Worm (Caenorhabditis elegans) whole organism, L4 larva: Measurements from ENCODE around the gene acs-7.

Experiments
- F37D6.2 ChIP-seq: sonication (generic microtip); optimal IDR thresholded peaks from 2 replicates; lab custom pipeline; 2016; ENCODE audit warnings: mild to moderate bottlenecking, missing genetic modification characterization, missing compliant biosample characterization
- R02D3.7 ChIP-seq: fragments of 150-350 bp; sonication (generic microtip); optimal IDR thresholded peaks from 3 replicates; lab custom pipeline; 2014; ENCODE audit warnings: missing biosample characterization, missing genetic modification characterization
- ZK546.5 ChIP-seq, 2 experiments: sonication (generic microtip); optimal IDR thresholded peaks; 2 replicates each; lab custom pipeline; 2017; ENCODE audit warnings: missing biosample characterization in 2 of 2, missing genetic modification characterization in 2 of 2
- aha-1 ChIP-seq: fragments of 150-350 bp; peaks from one replicate; lab custom pipeline; 2014; ENCODE audit warnings: missing biosample characterization, missing genetic modification characterization
- aly-2 ChIP-seq: sonication (generic microtip); optimal IDR thresholded peaks from 2 replicates; lab custom pipeline; 2018; ENCODE audit warnings: missing biosample characterization, missing genetic modification characterization
- arid-1 ChIP-seq: fragments of 200-800 bp; sonication (Bioruptor generic); conservative IDR thresholded peaks from 2 replicates; pipeline ENCODE4 v1.3.6; 2022; ENCODE audit warnings: missing genetic modification reagents, missing genetic modification characterization, missing compliant biosample characterization
- ceh-28 ChIP-seq: fragments of 150-350 bp; optimal IDR thresholded peaks from 2 replicates; lab custom pipeline; 2014; ENCODE audit warnings: missing biosample characterization, missing genetic modification reagents, missing genetic modification characterization
- ceh-32 ChIP-seq: sonication (generic microtip); optimal IDR thresholded peaks from 2 replicates; lab custom pipeline; 2016; ENCODE audit warnings: mild to moderate bottlenecking, missing genetic modification characterization, missing compliant biosample characterization; ENCODE audit not compliant: poor library complexity
- ceh-44 ChIP-seq: fragments of 200-800 bp; sonication (Bioruptor generic); IDR thresholded peaks from 2 replicates; pipeline ENCODE4 v1.3.6; 2022; ENCODE audit warnings: missing genetic modification reagents, missing genetic modification characterization, missing compliant biosample characterization
- ceh-62 ChIP-seq: sonication (generic microtip); optimal IDR thresholded peaks from 2 replicates; lab custom pipeline; 2017; ENCODE audit warnings: missing biosample characterization, missing genetic modification characterization
- ces-1 ChIP-seq: fragments of 150-350 bp; sonication (generic microtip); optimal IDR thresholded peaks from 4 replicates; lab custom pipeline; 2014; ENCODE audit warnings: missing biosample characterization, missing genetic modification reagents, missing genetic modification characterization
- ctbp-1 ChIP-seq: fragments of 200-800 bp; sonication (Bioruptor generic); IDR thresholded peaks from 2 replicates; pipeline ENCODE4 v1.3.6; 2022; ENCODE audit warnings: missing genetic modification reagents, missing genetic modification characterization, missing compliant biosample characterization
- daf-16 ChIP-seq, 3 experiments: sonication (generic microtip); optimal IDR thresholded peaks; 2 replicates each; lab custom pipeline; 2016 to 2017; ENCODE audit warnings: missing genetic modification characterization in 3 of 3, missing genetic modification reagents in 3 of 3, mild to moderate bottlenecking in 2 of 3, missing compliant biosample characterization in 2 of 3, missing biosample characterization in 1 of 3, moderate library complexity in 1 of 3
- daf-8 ChIP-seq: fragments of 200-800 bp; sonication (Bioruptor generic); IDR thresholded peaks from 2 replicates; pipeline ENCODE4 v1.3.6; 2022; ENCODE audit warnings: missing genetic modification characterization, missing compliant biosample characterization
- dmd-8 ChIP-seq: fragments of 200-800 bp; sonication (Bioruptor generic); IDR thresholded peaks from 2 replicates; pipeline ENCODE4 v1.3.6; 2022; ENCODE audit warnings: missing genetic modification characterization, missing compliant biosample characterization
- dpl-1 ChIP-seq: fragments of 150-350 bp; optimal IDR thresholded peaks from 2 replicates; lab custom pipeline; 2014; ENCODE audit warnings: missing biosample characterization, missing genetic modification reagents, missing genetic modification characterization
- fkh-10 ChIP-seq: fragments of 150-350 bp; optimal IDR thresholded peaks from 2 replicates; lab custom pipeline; 2014; ENCODE audit warnings: missing biosample characterization, missing genetic modification reagents, missing genetic modification characterization
- gei-8 ChIP-seq: fragments of 200-800 bp; sonication (Bioruptor generic); optimal IDR thresholded peaks from 2 replicates; lab custom pipeline; 2018; ENCODE audit warnings: mild to moderate bottlenecking, missing genetic modification characterization, missing compliant biosample characterization
- hmg-1.1 ChIP-seq: fragments of 200-800 bp; sonication (Bioruptor generic); IDR thresholded peaks from 2 replicates; pipeline ENCODE4 v1.3.6; 2022; ENCODE audit warnings: missing genetic modification reagents, missing genetic modification characterization, missing compliant biosample characterization
- lim-7 ChIP-seq: fragments of 200-800 bp; sonication (Bioruptor generic); IDR thresholded peaks from 2 replicates; pipeline ENCODE4 v1.3.6; 2022; ENCODE audit warnings: missing genetic modification characterization, missing compliant biosample characterization
- lin-1 ChIP-seq: fragments of 200-800 bp; sonication (Bioruptor generic); IDR thresholded peaks from 2 replicates; pipeline ENCODE4 v1.3.6; 2022; ENCODE audit warnings: missing genetic modification reagents, missing genetic modification characterization, missing compliant biosample characterization
- lin-29 ChIP-seq: fragments of 200-800 bp; sonication (Bioruptor generic); IDR thresholded peaks from 2 replicates; pipeline ENCODE4 v1.3.6; 2022; ENCODE audit warnings: missing genetic modification reagents, missing genetic modification characterization, missing compliant biosample characterization
- lsy-2 ChIP-seq, 2 experiments: fragments of 150-350 bp in 1 of 2; sonication (generic microtip) in 1 of 2; optimal IDR thresholded peaks; 2 replicates each; lab custom pipeline; 2014 to 2017; ENCODE audit warnings: missing biosample characterization in 2 of 2, missing genetic modification characterization in 2 of 2
- madf-9 ChIP-seq: fragments of 200-800 bp; sonication (Bioruptor generic); conservative IDR thresholded peaks from 2 replicates; pipeline ENCODE4 v1.3.6; 2022; ENCODE audit warnings: missing genetic modification reagents, missing genetic modification characterization, missing compliant biosample characterization
- mdt-29 ChIP-seq: fragments of 200-800 bp; sonication (Bioruptor generic); IDR thresholded peaks from 2 replicates; pipeline ENCODE4 v1.3.6; 2022; ENCODE audit warnings: missing genetic modification reagents, missing genetic modification characterization, missing compliant biosample characterization
- mep-1 ChIP-seq: fragments of 150-350 bp; sonication (generic microtip); optimal IDR thresholded peaks from 3 replicates; lab custom pipeline; 2014; ENCODE audit warnings: missing biosample characterization, missing genetic modification characterization
- mes-2 ChIP-seq: sonication (generic microtip); optimal IDR thresholded peaks from 2 replicates; lab custom pipeline; 2016; ENCODE audit warnings: missing genotype, mild to moderate bottlenecking, missing genetic modification characterization, missing compliant biosample characterization; ENCODE audit not compliant: poor library complexity, severe bottlenecking
- mxl-2 ChIP-seq: fragments of 200-800 bp; sonication (Bioruptor generic); conservative IDR thresholded peaks from 2 replicates; pipeline ENCODE4 v1.3.6; 2022; ENCODE audit warnings: missing genetic modification reagents, missing genetic modification characterization, missing compliant biosample characterization
- nhr-102 ChIP-seq: sonication (generic microtip); optimal IDR thresholded peaks from 2 replicates; lab custom pipeline; 2016; ENCODE audit warnings: mild to moderate bottlenecking, missing genetic modification characterization, moderate library complexity, missing compliant biosample characterization
- nhr-237 ChIP-seq: sonication (generic microtip); optimal IDR thresholded peaks from 2 replicates; lab custom pipeline; 2017; ENCODE audit warnings: missing biosample characterization, missing genetic modification characterization
- nhr-25 ChIP-seq: sonication (generic microtip); optimal IDR thresholded peaks from 2 replicates; lab custom pipeline; 2017; ENCODE audit warnings: missing genetic modification characterization, mild to moderate bottlenecking, missing compliant biosample characterization, antibody characterized with exemption, moderate library complexity, borderline replicate concordance; ENCODE audit not compliant: insufficient read depth
- nhr-41 ChIP-seq: fragments of 200-800 bp; sonication (Bioruptor generic); IDR thresholded peaks from 2 replicates; pipeline ENCODE4 v1.3.6; 2022; ENCODE audit warnings: missing genetic modification reagents, missing genetic modification characterization, missing compliant biosample characterization
- nhr-42 ChIP-seq: fragments of 200-800 bp; sonication (Bioruptor generic); IDR thresholded peaks from 2 replicates; pipeline ENCODE4 v1.3.6; 2022; ENCODE audit warnings: missing genetic modification characterization, missing compliant biosample characterization
- nhr-6 ChIP-seq: fragments of 150-350 bp; optimal IDR thresholded peaks from 2 replicates; lab custom pipeline; 2014; ENCODE audit warnings: missing biosample characterization, missing genetic modification characterization
- nhr-76 ChIP-seq: fragments of 150-350 bp; optimal IDR thresholded peaks from 2 replicates; lab custom pipeline; 2014; ENCODE audit warnings: missing biosample characterization, missing genetic modification characterization
- pha-4 ChIP-seq, 2 experiments: fragments of 150-350 bp in 1 of 2; fragments of 200-800 bp in 1 of 2; sonication (Bioruptor generic) in 1 of 2; IDR thresholded peaks in 1 of 2; optimal IDR thresholded peaks in 1 of 2; 2 replicates each; pipeline versions ENCODE4 v1.3.6 to Lab custom; 2014 to 2022; ENCODE audit warnings: missing genetic modification characterization in 2 of 2, missing genetic modification reagents in 2 of 2, missing biosample characterization in 1 of 2, missing compliant biosample characterization in 1 of 2
- php-3 ChIP-seq: fragments of 200-800 bp; sonication (Bioruptor generic); IDR thresholded peaks from 2 replicates; pipeline ENCODE4 v1.3.6; 2022; ENCODE audit warnings: missing genetic modification reagents, missing genetic modification characterization, missing compliant biosample characterization
- pqm-1 ChIP-seq: sonication (generic microtip); optimal IDR thresholded peaks from 2 replicates; lab custom pipeline; 2017; ENCODE audit warnings: missing biosample characterization, missing genetic modification characterization
- saeg-2 ChIP-seq: fragments of 200-800 bp; sonication (Bioruptor generic); IDR thresholded peaks from 2 replicates; pipeline ENCODE4 v1.3.6; 2022; ENCODE audit warnings: missing genetic modification reagents, missing genetic modification characterization, missing compliant biosample characterization
- skn-1 ChIP-seq: fragments of 150-350 bp; optimal IDR thresholded peaks from 2 replicates; lab custom pipeline; 2014; ENCODE audit warnings: missing biosample characterization, missing genetic modification characterization
- spr-3 ChIP-seq: fragments of 200-800 bp; sonication (Bioruptor generic); optimal IDR thresholded peaks from 2 replicates; lab custom pipeline; 2018; ENCODE audit warnings: mild to moderate bottlenecking, missing genetic modification characterization, missing compliant biosample characterization
- unc-39 ChIP-seq: sonication (generic microtip); optimal IDR thresholded peaks from 2 replicates; lab custom pipeline; 2017; ENCODE audit warnings: missing biosample characterization, missing genetic modification characterization
- vab-7 ChIP-seq: fragments of 200-800 bp; sonication (Bioruptor generic); IDR thresholded peaks from 2 replicates; pipeline ENCODE4 v1.3.6; 2022; ENCODE audit warnings: missing genetic modification reagents, missing genetic modification characterization, missing compliant biosample characterization
- zip-2 ChIP-seq: fragments of 150-350 bp; optimal IDR thresholded peaks from 2 replicates; lab custom pipeline; 2014; ENCODE audit warnings: missing biosample characterization, missing genetic modification characterization
- ztf-11 ChIP-seq: fragments of 150-350 bp; optimal IDR thresholded peaks from 2 replicates; lab custom pipeline; 2014; ENCODE audit warnings: missing biosample characterization, missing genetic modification characterization

acs-7 gene

DNA sequence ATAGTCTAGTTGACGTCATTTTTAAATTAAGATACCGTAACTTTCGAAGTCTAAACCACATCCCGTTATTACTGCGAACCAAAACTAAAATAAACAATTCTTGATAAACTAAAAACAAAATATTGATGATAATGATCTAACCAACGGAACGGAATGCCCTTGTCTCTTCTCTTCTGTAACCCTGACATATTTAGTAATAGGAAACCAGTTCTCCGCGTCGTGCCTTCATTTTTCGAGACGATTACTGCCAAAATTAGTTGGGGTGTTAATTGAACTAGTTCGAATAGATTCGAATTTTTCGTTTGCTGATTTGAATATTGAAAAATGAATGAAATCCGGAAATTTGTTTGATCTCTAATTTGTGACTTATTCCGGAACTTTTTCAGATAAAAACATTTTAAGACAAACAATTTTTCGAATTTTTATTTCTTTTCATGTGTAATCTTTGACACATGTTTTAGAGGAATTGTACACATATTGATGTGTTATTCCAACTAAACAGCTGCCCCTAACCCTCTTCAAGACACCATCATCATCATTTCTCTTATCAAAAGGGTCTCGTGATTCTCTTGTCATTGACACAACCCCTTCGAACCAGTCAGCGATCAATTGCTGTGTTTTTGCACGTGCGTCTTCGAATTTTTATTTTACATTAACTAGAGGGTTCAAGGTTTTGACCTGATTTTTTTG is 8.0 kb upstream of the acs-7 start (continued):
- peak; percentile 20 to 94 for TF ChIP-seq daf-16 (GFP tag; optimal IDR thresholded peaks at IDR 0.05; lab: Kevin White, UChicago)
- peak; percentile 95 for TF ChIP-seq daf-16 (tag; optimal IDR thresholded peaks at IDR 0.05; lab: Kevin White, UChicago)
- no peak for TF ChIP-seq ceh-28
- TF ChIP-seq nhr-41 (GFP tag; lab: Robert Waterston, UW), result no peak
- peak; percentile 94 for TF ChIP-seq aha-1 (tag; lab: Kevin White, UChicago)
- TF ChIP-seq ctbp-1 (GFP tag; lab: Robert Waterston, UW), result no peak

DNA sequence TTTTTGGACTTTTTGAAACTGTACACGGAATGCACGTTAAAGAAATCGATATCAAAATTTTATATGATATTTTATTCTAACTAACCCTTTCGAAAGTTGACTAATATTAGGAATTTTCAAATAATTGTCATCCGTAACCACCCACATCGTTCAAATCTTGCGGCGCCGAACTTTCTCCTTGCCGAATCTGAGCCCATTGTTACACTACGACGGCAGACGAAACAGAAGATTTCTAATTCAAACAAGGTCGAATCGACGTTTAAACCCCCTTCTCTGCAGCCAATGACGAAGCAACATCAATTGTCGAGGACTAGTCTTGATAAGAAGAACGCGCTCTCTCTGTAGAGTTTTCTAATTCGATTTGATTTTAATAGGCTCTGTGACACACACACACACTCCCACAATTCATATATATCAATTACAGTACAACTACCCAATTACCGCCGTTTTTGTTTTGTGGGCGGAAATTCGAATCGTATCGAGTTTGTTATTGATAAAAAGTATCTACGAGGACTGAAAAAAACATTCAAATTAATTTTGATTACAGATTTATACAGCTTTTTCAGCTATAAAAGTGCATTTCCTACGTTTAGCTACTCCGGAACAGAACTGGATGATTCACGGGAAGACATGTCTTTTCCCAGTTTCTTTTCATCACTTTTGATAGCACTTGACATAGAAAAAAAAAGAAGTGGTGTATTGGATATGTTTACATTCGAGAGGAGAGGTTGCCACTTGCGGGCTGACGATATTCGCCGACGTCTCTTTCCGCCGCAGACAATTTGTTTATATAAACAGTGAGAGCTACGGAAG is 7.3 kb upstream of the acs-7 start:
- TF ChIP-seq daf-8 (GFP tag; lab: Robert Waterston, UW) (no peak), pha-4 (GFP tag; IDR thresholded peaks at IDR 0.05; lab: Robert Waterston, UW) (no peak), pha-4 (tag; optimal IDR thresholded peaks at IDR 0.05; lab: Kevin White, UChicago) (peak; percentile 51), lin-29 (no peak), nhr-25 (peak; percentile 24), ztf-11 (tag; lab: Kevin White, UChicago) (no peak), aha-1 (tag; lab: Kevin White, UChicago) (peak; percentile 76), ces-1 (GFP tag; lab: Kevin White, UChicago) (no peak), aly-2 (no peak), nhr-42 (GFP tag; lab: Robert Waterston, UW) (no peak), vab-7 (GFP tag; lab: Robert Waterston, UW) (0 out of 2 replicates have a peak, but pooled peaks have one; percentile 18), hmg-1.1 (GFP tag; lab: Robert Waterston, UW) (no peak), dmd-8 (GFP tag; lab: Robert Waterston, UW) (no peak), pqm-1 (tag; lab: Kevin White, UChicago) (peak; percentile 80), mdt-29 (GFP tag; lab: Robert Waterston, UW) (no peak), nhr-6 (tag; lab: Kevin White, UChicago) (no peak), mes-2 (tag; lab: Kevin White, UChicago) (peak; percentile 51), zip-2 (tag; lab: Kevin White, UChicago) (no peak), madf-9 (GFP tag; lab: Robert Waterston, UW) (no peak), dpl-1 (GFP tag; lab: Kevin White, UChicago) (no peak), ceh-62 (tag; lab: Kevin White, UChicago) (no peak), gei-8 (GFP tag; lab: Kevin White, UChicago) (no peak), php-3 (GFP tag; lab: Robert Waterston, UW) (peak; percentile 33; the same call in 1 of the 2 replicates), R02D3.7 (tag; lab: Kevin White, UChicago) (no peak), skn-1 (no peak), spr-3 (GFP tag; lab: Kevin White, UChicago) (no peak), ZK546.5 (tag; optimal IDR thresholded peaks at IDR 0.05; lab: Kevin White, UChicago) (no peak), lsy-2 (tag; optimal IDR thresholded peaks at IDR 0.05; lab: Kevin White, UChicago) (peak in 1 of 2 experiments; percentile 52), ceh-32 (tag; lab: Kevin White, UChicago) (no peak), mxl-2 (GFP tag; lab: Robert Waterston, UW) (no peak), lin-1 (GFP tag; lab: Robert Waterston, UW) (peak; percentile 13; the same call in 1 of the 2 replicates), mep-1 (tag; lab: Kevin White, UChicago) (no peak), arid-1 (GFP tag; lab: Robert Waterston, UW) (no peak), ceh-44 (GFP tag; lab: Robert Waterston, UW) (no peak), nhr-102 (tag; lab: Kevin White, UChicago) (no peak), daf-16 (GFP tag; optimal IDR thresholded peaks at IDR 0.05; lab: Kevin White, UChicago) (no peak), daf-16 (tag; optimal IDR thresholded peaks at IDR 0.05; lab: Kevin White, UChicago) (peak; percentile 46), nhr-237 (tag; lab: Kevin White, UChicago) (no peak), nhr-76 (no peak), saeg-2 (no peak), unc-39 (tag; lab: Kevin White, UChicago) (no peak), lim-7 (no peak), F37D6.2 (tag; lab: Kevin White, UChicago) (no peak), fkh-10 (GFP tag; lab: Kevin White, UChicago) (no peak)
